Worm (Caenorhabditis elegans) whole organism, early embryonic: ENCODE measurements around the gene ZC455.1.

Experiments
- B0310.2 ChIP-seq: sonication (generic microtip); optimal IDR thresholded peaks from 2 replicates; lab custom pipeline; 2016; ENCODE audit warnings: mild to moderate bottlenecking, missing genetic modification characterization, missing compliant biosample characterization
- F13C5.2 ChIP-seq: sonication (generic microtip); optimal IDR thresholded peaks from 2 replicates; lab custom pipeline; 2017; ENCODE audit warnings: mild to moderate bottlenecking, missing genetic modification characterization, inconsistent platforms, missing compliant biosample characterization
- aly-1 ChIP-seq: sonication (generic microtip); optimal IDR thresholded peaks from 2 replicates; lab custom pipeline; 2016; ENCODE audit warnings: missing genetic modification characterization, missing compliant biosample characterization
- ama-1 ChIP-seq: fragments of 150-350 bp; optimal IDR thresholded peaks from 2 replicates; lab custom pipeline; 2014
- ceh-13 ChIP-seq: fragments of 200-800 bp; sonication (Bioruptor generic); optimal IDR thresholded peaks from 2 replicates; lab custom pipeline; 2018; ENCODE audit warnings: mild to moderate bottlenecking, missing genetic modification characterization, missing compliant biosample characterization
- ceh-36 ChIP-seq: sonication (generic microtip); optimal IDR thresholded peaks from 2 replicates; lab custom pipeline; 2016; ENCODE audit warnings: missing genetic modification characterization, inconsistent platforms, missing compliant biosample characterization
- ets-7 ChIP-seq: sonication (generic microtip); optimal IDR thresholded peaks from 2 replicates; lab custom pipeline; 2016; ENCODE audit warnings: missing genotype, missing genetic modification characterization, missing compliant biosample characterization
- flt-1 ChIP-seq: fragments of 200-800 bp; sonication (Bioruptor generic); IDR thresholded peaks from 2 replicates; pipeline ENCODE4 v1.3.6; 2022; ENCODE audit warnings: missing genetic modification characterization, missing compliant biosample characterization
- hmbx-1 ChIP-seq: sonication (generic microtip); optimal IDR thresholded peaks from 2 replicates; lab custom pipeline; 2016; ENCODE audit warnings: mild to moderate bottlenecking, missing genetic modification characterization, missing compliant biosample characterization
- hmg-4 ChIP-seq: fragments of 200-800 bp; sonication (Bioruptor generic); optimal IDR thresholded peaks from 2 replicates; lab custom pipeline; 2018; ENCODE audit warnings: mild to moderate bottlenecking, missing genetic modification characterization, missing compliant biosample characterization
- hnd-1 ChIP-seq: sonication (generic microtip); optimal IDR thresholded peaks from 2 replicates; lab custom pipeline; 2016; ENCODE audit warnings: missing genetic modification characterization, missing compliant biosample characterization
- pes-1 ChIP-seq: fragments of 200-800 bp; sonication (Bioruptor generic); IDR thresholded peaks from 2 replicates; pipeline ENCODE4 v1.3.6; 2022; ENCODE audit warnings: missing genetic modification reagents, missing genetic modification characterization, missing compliant biosample characterization
- scrt-1 ChIP-seq: fragments of 200-800 bp; sonication (Bioruptor generic); IDR thresholded peaks from 2 replicates; pipeline ENCODE4 v1.3.6; 2022; ENCODE audit warnings: missing genetic modification characterization, missing compliant biosample characterization
- sea-1 ChIP-seq: fragments of 200-800 bp; sonication (Bioruptor generic); conservative IDR thresholded peaks from 2 replicates; pipeline ENCODE4 v1.3.6; 2022; ENCODE audit warnings: missing genetic modification characterization, missing compliant biosample characterization
- tbx-11 ChIP-seq: fragments of 200-800 bp; sonication (Bioruptor generic); IDR thresholded peaks from 2 replicates; pipeline ENCODE4 v1.3.6; 2022; ENCODE audit warnings: missing genetic modification characterization, missing compliant biosample characterization
- tbx-37 ChIP-seq: fragments of 200-800 bp; sonication (Bioruptor generic); conservative IDR thresholded peaks from 2 replicates; pipeline ENCODE4 v1.3.6; 2022; ENCODE audit warnings: missing genetic modification reagents, missing genetic modification characterization, missing compliant biosample characterization
- tra-4 ChIP-seq: sonication (generic microtip); optimal IDR thresholded peaks from 2 replicates; lab custom pipeline; 2017; ENCODE audit warnings: missing genetic modification characterization, missing compliant biosample characterization

Gene ZC455.1

ce11 chrV:12806190-12806589 is 32.9 kb downstream of the ZC455.1 start, which contains the start of gene ZC443.7:
TSS of gene ZC443.7 (plus strand) at chrV:12806490.
- TF ChIP-seq F13C5.2 (tag; lab: Kevin White, UChicago) (no peak), tra-4 (no peak), aly-1 (tag; lab: Kevin White, UChicago) (no peak), pes-1 (no peak)

ce11 chrV:12809876-12810275 is 36.6 kb downstream of the ZC455.1 start, which contains the start of gene ZC443.1:
TSS of gene ZC443.1 (minus strand) at chrV:12810080.
- no peak for TF ChIP-seq ceh-36 (tag; lab: Kevin White, UChicago)
- TF ChIP-seq sea-1 (GFP tag; lab: Robert Waterston, UW), result no peak
- TF ChIP-seq F13C5.2 (tag; lab: Kevin White, UChicago), result no peak
- TF ChIP-seq flt-1 (GFP tag; lab: Robert Waterston, UW), result no peak
- no peak for TF ChIP-seq hmg-4 (GFP tag; lab: Kevin White, UChicago)
- TF ChIP-seq pes-1, result no peak
- TF ChIP-seq tbx-11 (GFP tag; lab: Robert Waterston, UW), result no peak
- no peak for TF ChIP-seq aly-1 (tag; lab: Kevin White, UChicago)
- TF ChIP-seq hmbx-1, result no peak
- TF ChIP-seq hnd-1 (tag; lab: Kevin White, UChicago), result no peak
- no peak for TF ChIP-seq tra-4
- no peak for TF ChIP-seq B0310.2 (tag; lab: Kevin White, UChicago)
- TF ChIP-seq ceh-13 (GFP tag; lab: Kevin White, UChicago), result no peak

- TF ChIP-seq sea-1 (GFP tag; lab: Robert Waterston, UW) (no peak), ama-1 (lab: Kevin White, UChicago) (no peak), tbx-37 (GFP tag; lab: Robert Waterston, UW) (no peak), aly-1 (tag; lab: Kevin White, UChicago) (no peak), ets-7 (tag; lab: Kevin White, UChicago) (no peak), hmg-4 (GFP tag; lab: Kevin White, UChicago) (no peak), hmbx-1 (no peak), flt-1 (GFP tag; lab: Robert Waterston, UW) (no peak), B0310.2 (tag; lab: Kevin White, UChicago) (no peak), scrt-1 (no peak), ceh-36 (tag; lab: Kevin White, UChicago) (no peak), tra-4 (no peak), hnd-1 (tag; lab: Kevin White, UChicago) (no peak), ceh-13 (GFP tag; lab: Kevin White, UChicago) (no peak), F13C5.2 (tag; lab: Kevin White, UChicago) (no peak), tbx-11 (GFP tag; lab: Robert Waterston, UW) (no peak), pes-1 (no peak)
Observed at ce11 chrV:12811126-12811525, 37.8 kb downstream of the ZC455.1 start, which contains the start of gene ZC443.2. TSS of gene ZC443.2 (minus strand) at chrV:12811192.

ce11 chrV:12811810-12812209 is 38.5 kb downstream of the ZC455.1 start:
- no peak for TF ChIP-seq F13C5.2 (tag; lab: Kevin White, UChicago)
- TF ChIP-seq B0310.2 (tag; lab: Kevin White, UChicago), result no peak
- TF ChIP-seq ets-7 (tag; lab: Kevin White, UChicago), result no peak

- TF ChIP-seq F13C5.2 (tag; lab: Kevin White, UChicago) (no peak), flt-1 (GFP tag; lab: Robert Waterston, UW) (no peak), tbx-11 (GFP tag; lab: Robert Waterston, UW) (no peak), ceh-36 (tag; lab: Kevin White, UChicago) (no peak), pes-1 (no peak), ets-7 (tag; lab: Kevin White, UChicago) (no peak), hmg-4 (GFP tag; lab: Kevin White, UChicago) (no peak), tra-4 (no peak), scrt-1 (no peak), hmbx-1 (no peak), ceh-13 (GFP tag; lab: Kevin White, UChicago) (no peak), aly-1 (tag; lab: Kevin White, UChicago) (no peak), B0310.2 (tag; lab: Kevin White, UChicago) (no peak)
Observed at ce11 chrV:12814022-12814421, 40.7 kb downstream of the ZC455.1 start, which contains the start of gene ZC443.3. TSS of gene ZC443.3 (minus strand) at chrV:12814122.

- TF ChIP-seq aly-1 (tag; lab: Kevin White, UChicago) (peak; percentile 10), B0310.2 (tag; lab: Kevin White, UChicago) (no peak), hmg-4 (GFP tag; lab: Kevin White, UChicago) (peak; percentile 52), F13C5.2 (tag; lab: Kevin White, UChicago) (peak; percentile 2), pes-1 (no peak)
Observed at ce11 chrV:12814481-12814882, 41.2 kb downstream of the ZC455.1 start.

ce11 chrV:12815386-12815785 is 42.1 kb downstream of the ZC455.1 start:
- TF ChIP-seq scrt-1 (no peak), hmbx-1 (no peak), sea-1 (GFP tag; lab: Robert Waterston, UW) (no peak), ceh-36 (tag; lab: Kevin White, UChicago) (no peak), tra-4 (no peak), hmg-4 (GFP tag; lab: Kevin White, UChicago) (no peak), ama-1 (lab: Kevin White, UChicago) (no peak), F13C5.2 (tag; lab: Kevin White, UChicago) (no peak), aly-1 (tag; lab: Kevin White, UChicago) (no peak), hnd-1 (tag; lab: Kevin White, UChicago) (no peak), pes-1 (no peak), flt-1 (GFP tag; lab: Robert Waterston, UW) (no peak), B0310.2 (tag; lab: Kevin White, UChicago) (no peak), tbx-11 (GFP tag; lab: Robert Waterston, UW) (no peak), ceh-13 (GFP tag; lab: Kevin White, UChicago) (no peak), tbx-37 (GFP tag; lab: Robert Waterston, UW) (no peak), ets-7 (tag; lab: Kevin White, UChicago) (no peak)
